ENCODE assay signal across 1 fruit fly cellular context in genomic region chrX:9664426-9664825, dm6.
A peak's percentile ranks its signal among the peaks of the same experiment; 100 is the strongest.
TF ChIP-seq lines count a peak whose summit lies in the region.

No protein-coding gene starts in this region.

TF ChIP-seq in whole organism, embryonic, 481 proteins besides CTCF, POLR2A, EP300 and RAD21 (continued from another document and continues in another):
- TF ChIP-seq exex (tag; optimal IDR thresholded peaks at IDR 0.05; lab: Kevin White, UChicago) = no peak
- peak; percentile 55 for TF ChIP-seq stc (GFP tag; IDR thresholded peaks at IDR 0.05; lab: Robert Waterston, UW)
- peak; percentile 22 for TF ChIP-seq CG12155 (GFP tag; optimal IDR thresholded peaks at IDR 0.05; lab: Kevin White, UChicago)
- TF ChIP-seq Atf3 (GFP tag; optimal IDR thresholded peaks at IDR 0.05; lab: Kevin White, UChicago) = no peak
- no peak for TF ChIP-seq prd (optimal IDR thresholded peaks at IDR 0.05; lab: Kevin White, UChicago)
- TF ChIP-seq prd (GFP tag; IDR thresholded peaks at IDR 0.05; lab: Robert Waterston, UW) = 0 out of 3 replicates have a peak, but pooled peaks have one; percentile 37
- no peak for TF ChIP-seq Ravus (GFP tag; IDR thresholded peaks at IDR 0.05; lab: Robert Waterston, UW)
- TF ChIP-seq CG2199 (GFP tag; IDR thresholded peaks at IDR 0.05; lab: Robert Waterston, UW) = no peak
- no peak for TF ChIP-seq disco-r (GFP tag; optimal IDR thresholded peaks at IDR 0.05; lab: Kevin White, UChicago)
- TF ChIP-seq bsh (GFP tag; optimal IDR thresholded peaks at IDR 0.05; lab: Kevin White, UChicago) = peak in 1 of 2 experiments; percentile 78
- no peak for TF ChIP-seq CG11398 (GFP tag; optimal IDR thresholded peaks at IDR 0.05; lab: Kevin White, UChicago)
- no peak for TF ChIP-seq Ets97D (GFP tag; optimal IDR thresholded peaks at IDR 0.05; lab: Kevin White, UChicago)
- TF ChIP-seq lilli (GFP tag; optimal IDR thresholded peaks at IDR 0.05; lab: Kevin White, UChicago) = peak; percentile 42
- no peak for TF ChIP-seq klu (GFP tag; IDR thresholded peaks at IDR 0.05; lab: Robert Waterston, UW)
- TF ChIP-seq tap (tag; optimal IDR thresholded peaks at IDR 0.05; lab: Kevin White, UChicago) = peak; percentile 66
- peak; percentile 74 for TF ChIP-seq Xrp1 (GFP tag; IDR thresholded peaks at IDR 0.05; lab: Robert Waterston, UW)
- no peak for TF ChIP-seq wek (GFP tag; optimal IDR thresholded peaks at IDR 0.05; lab: Kevin White, UChicago)
- TF ChIP-seq CG7839 (tag; optimal IDR thresholded peaks at IDR 0.05; lab: Kevin White, UChicago) = no peak
- TF ChIP-seq CG7963 (GFP tag; IDR thresholded peaks at IDR 0.05; lab: Robert Waterston, UW; ENCODE audit: partially characterized antibody) = no peak
- TF ChIP-seq Doc2 (GFP tag; IDR thresholded peaks at IDR 0.05; lab: Robert Waterston, UW) = no peak
- no peak for TF ChIP-seq NK7.1 (GFP tag; optimal IDR thresholded peaks at IDR 0.05; lab: Kevin White, UChicago)
- no peak for TF ChIP-seq kah (GFP tag; optimal IDR thresholded peaks at IDR 0.05; lab: Kevin White, UChicago)
- TF ChIP-seq CG1024 (GFP tag; IDR thresholded peaks at IDR 0.05; lab: Robert Waterston, UW) = peak; percentile 59; the same call in 1 of the 2 replicates
- peak; percentile 15 for TF ChIP-seq MTF-1 (GFP tag; optimal IDR thresholded peaks at IDR 0.05; lab: Kevin White, UChicago; ENCODE audit: borderline replicate concordance)
- TF ChIP-seq CG9876 (GFP tag; optimal IDR thresholded peaks at IDR 0.05; lab: Kevin White, UChicago) = no peak
- TF ChIP-seq lmd (GFP tag; IDR thresholded peaks at IDR 0.05; lab: Robert Waterston, UW) = peak; percentile 22; the same call in 1 of the 2 replicates
- peak; percentile 0 for TF ChIP-seq tin (GFP tag; optimal IDR thresholded peaks at IDR 0.05; lab: Kevin White, UChicago)
- TF ChIP-seq Bgb (GFP tag; IDR thresholded peaks at IDR 0.05; lab: Robert Waterston, UW; ENCODE audit: partially characterized antibody) = no peak
- no peak; the same call in 1 of the 2 replicates for TF ChIP-seq E2f2 (GFP tag; IDR thresholded peaks at IDR 0.05; lab: Robert Waterston, UW)
- no peak for TF ChIP-seq tll (GFP tag; optimal IDR thresholded peaks at IDR 0.05; lab: Kevin White, UChicago)
- no peak for TF ChIP-seq ap (GFP tag; IDR thresholded peaks at IDR 0.05; lab: Robert Waterston, UW)
- no peak for TF ChIP-seq CG9727 (GFP tag; optimal IDR thresholded peaks at IDR 0.05; lab: Kevin White, UChicago)
- TF ChIP-seq CG18619 (GFP tag; optimal IDR thresholded peaks at IDR 0.05; lab: Kevin White, UChicago) = peak; percentile 25
- TF ChIP-seq knrl (GFP tag; IDR thresholded peaks at IDR 0.05; lab: Robert Waterston, UW; ENCODE audit: partially characterized antibody) = no peak
- no peak for TF ChIP-seq Pdp1 (GFP tag; optimal IDR thresholded peaks at IDR 0.05; lab: Kevin White, UChicago)
- TF ChIP-seq CG17359 (tag; optimal IDR thresholded peaks at IDR 0.05; lab: Kevin White, UChicago) = peak; percentile 75
- TF ChIP-seq Usf (GFP tag; optimal IDR thresholded peaks at IDR 0.05; lab: Kevin White, UChicago) = no peak
- no peak for TF ChIP-seq CG6654 (GFP tag; optimal IDR thresholded peaks at IDR 0.05; lab: Kevin White, UChicago)
- TF ChIP-seq repo (GFP tag; optimal IDR thresholded peaks at IDR 0.05; lab: Kevin White, UChicago) = peak; percentile 22
- TF ChIP-seq maf-S (GFP tag; optimal IDR thresholded peaks at IDR 0.05; lab: Kevin White, UChicago) = no peak
- peak; percentile 51 for TF ChIP-seq salm (tag; optimal IDR thresholded peaks at IDR 0.05; lab: Kevin White, UChicago)
- no peak for TF ChIP-seq CG14860 (GFP tag; IDR thresholded peaks at IDR 0.05; lab: Robert Waterston, UW; ENCODE audit: partially characterized antibody)
- peak; percentile 59; the same call in 2 of the 3 replicates for TF ChIP-seq zfh1 (GFP tag; IDR thresholded peaks at IDR 0.05; lab: Robert Waterston, UW)
- no peak for TF ChIP-seq CG11560 (tag; IDR thresholded peaks at IDR 0.05; lab: Robert Waterston, UW)
- peak; percentile 52 for TF ChIP-seq Meics (GFP tag; optimal IDR thresholded peaks at IDR 0.05; lab: Kevin White, UChicago)
- TF ChIP-seq CG2678 (tag; optimal IDR thresholded peaks at IDR 0.05; lab: Kevin White, UChicago) = no peak
- no peak for TF ChIP-seq B-H1 (GFP tag; IDR thresholded peaks at IDR 0.05; lab: Robert Waterston, UW)
- TF ChIP-seq Sin3A (optimal IDR thresholded peaks at IDR 0.05; lab: Kevin White, UChicago) = no peak
- TF ChIP-seq D19B (GFP tag; optimal IDR thresholded peaks at IDR 0.05; lab: Kevin White, UChicago) = peak; percentile 35
- TF ChIP-seq CG2116 (GFP tag; optimal IDR thresholded peaks at IDR 0.05; lab: Kevin White, UChicago) = no peak
- no peak for TF ChIP-seq Hr3 (GFP tag; optimal IDR thresholded peaks at IDR 0.05; lab: Kevin White, UChicago)
- TF ChIP-seq crol (GFP tag; IDR thresholded peaks at IDR 0.05; lab: Robert Waterston, UW) = no peak
- TF ChIP-seq Adf1 (GFP tag; IDR thresholded peaks at IDR 0.05; lab: Robert Waterston, UW) = no peak
- no peak for TF ChIP-seq gfzf (GFP tag; optimal IDR thresholded peaks at IDR 0.05; lab: Kevin White, UChicago)
- no peak for TF ChIP-seq Oaz (GFP tag; IDR thresholded peaks at IDR 0.05; lab: Robert Waterston, UW)
- peak; percentile 61 for TF ChIP-seq ATbp (GFP tag; optimal IDR thresholded peaks at IDR 0.05; lab: Kevin White, UChicago)
- TF ChIP-seq CG30403 (GFP tag; optimal IDR thresholded peaks at IDR 0.05; lab: Kevin White, UChicago) = peak; percentile 16
- TF ChIP-seq HLHmδ (GFP tag; optimal IDR thresholded peaks at IDR 0.05; lab: Kevin White, UChicago) = no peak
- no peak for TF ChIP-seq corto (GFP tag; optimal IDR thresholded peaks at IDR 0.05; lab: Kevin White, UChicago)
- TF ChIP-seq grau (tag; optimal IDR thresholded peaks at IDR 0.05; lab: Kevin White, UChicago) = peak; percentile 63
- TF ChIP-seq CG11085 (GFP tag; IDR thresholded peaks at IDR 0.05; lab: Robert Waterston, UW) = 0 out of 2 replicates have a peak, but pooled peaks have one; percentile 24
- no peak for TF ChIP-seq tna (GFP tag; IDR thresholded peaks at IDR 0.05; lab: Robert Waterston, UW; ENCODE audit: partially characterized antibody)
- TF ChIP-seq Nf-YB (GFP tag; optimal IDR thresholded peaks at IDR 0.05; lab: Kevin White, UChicago) = peak; percentile 38
- peak; percentile 44 for TF ChIP-seq CG2875 (GFP tag; optimal IDR thresholded peaks at IDR 0.05; lab: Kevin White, UChicago)
- no peak for TF ChIP-seq CG4282 (GFP tag; optimal IDR thresholded peaks at IDR 0.05; lab: Kevin White, UChicago)
- TF ChIP-seq CG42726 (GFP tag; IDR thresholded peaks at IDR 0.05; lab: Robert Waterston, UW; ENCODE audit: partially characterized antibody) = no peak
- TF ChIP-seq slou (GFP tag; optimal IDR thresholded peaks at IDR 0.05; lab: Kevin White, UChicago) = no peak
- no peak for TF ChIP-seq Lpt (GFP tag; optimal IDR thresholded peaks at IDR 0.05; lab: Kevin White, UChicago)
- peak; percentile 5 for TF ChIP-seq mam (GFP tag; optimal IDR thresholded peaks at IDR 0.05; lab: Kevin White, UChicago)
- no peak for TF ChIP-seq gcm2 (GFP tag; optimal IDR thresholded peaks at IDR 0.05; lab: Kevin White, UChicago)
- no peak for TF ChIP-seq nerfin-2 (GFP tag; IDR thresholded peaks at IDR 0.05; lab: Robert Waterston, UW; ENCODE audit: partially characterized antibody)
- no peak for TF ChIP-seq pzg (GFP tag; optimal IDR thresholded peaks at IDR 0.05; lab: Kevin White, UChicago)
- TF ChIP-seq sob (GFP tag; IDR thresholded peaks at IDR 0.05; lab: Robert Waterston, UW) = peak; percentile 38; the same call in 1 of the 2 replicates
- TF ChIP-seq CG10267 (tag; optimal IDR thresholded peaks at IDR 0.05; lab: Kevin White, UChicago) = peak; percentile 28
- TF ChIP-seq CG34224 (GFP tag; IDR thresholded peaks at IDR 0.05; lab: Robert Waterston, UW; ENCODE audit: partially characterized antibody) = no peak
- TF ChIP-seq CG32532 (GFP tag; IDR thresholded peaks at IDR 0.05; lab: Robert Waterston, UW) = peak; percentile 41; the same call in 1 of the 2 replicates
- no peak for TF ChIP-seq CG9797 (GFP tag; optimal IDR thresholded peaks at IDR 0.05; lab: Kevin White, UChicago)
- peak; percentile 13 for TF ChIP-seq dmrt11E (tag; optimal IDR thresholded peaks at IDR 0.05; lab: Kevin White, UChicago)
- peak; percentile 30 for TF ChIP-seq CG18476 (GFP tag; optimal IDR thresholded peaks at IDR 0.05; lab: Kevin White, UChicago)
- TF ChIP-seq CG12391 (tag; optimal IDR thresholded peaks at IDR 0.05; lab: Kevin White, UChicago) = peak; percentile 64
- TF ChIP-seq trh (GFP tag; optimal IDR thresholded peaks at IDR 0.05; lab: Kevin White, UChicago) = no peak
- no peak for TF ChIP-seq br (optimal IDR thresholded peaks at IDR 0.05; lab: Kevin White, UChicago)
- TF ChIP-seq Hsf (GFP tag; optimal IDR thresholded peaks at IDR 0.05; lab: Kevin White, UChicago) = peak; percentile 14
- TF ChIP-seq Neu2 (GFP tag; optimal IDR thresholded peaks at IDR 0.05; lab: Kevin White, UChicago; ENCODE audit: borderline replicate concordance) = no peak
- peak; percentile 13 for TF ChIP-seq bcd (GFP tag; optimal IDR thresholded peaks at IDR 0.05; lab: Kevin White, UChicago)
- TF ChIP-seq crp (GFP tag; optimal IDR thresholded peaks at IDR 0.05; lab: Kevin White, UChicago) = no peak
- TF ChIP-seq CG2889 (GFP tag; IDR thresholded peaks at IDR 0.05; lab: Robert Waterston, UW) = 0 out of 3 replicates have a peak, but pooled peaks have one; percentile 25
- TF ChIP-seq CG16815 (GFP tag; optimal IDR thresholded peaks at IDR 0.05; lab: Kevin White, UChicago) = no peak
- 0 out of 2 replicates have a peak, but pooled peaks have one; percentile 17 for TF ChIP-seq ara (GFP tag; IDR thresholded peaks at IDR 0.05; lab: Robert Waterston, UW)
- TF ChIP-seq CG7786 (GFP tag; optimal IDR thresholded peaks at IDR 0.05; lab: Kevin White, UChicago) = peak; percentile 31
- TF ChIP-seq sima (GFP tag; optimal IDR thresholded peaks at IDR 0.05; lab: Kevin White, UChicago) = no peak
- TF ChIP-seq zen2 (GFP tag; IDR thresholded peaks at IDR 0.05; lab: Robert Waterston, UW; ENCODE audit: partially characterized antibody) = no peak
- no peak for TF ChIP-seq onecut (GFP tag; IDR thresholded peaks at IDR 0.05; lab: Robert Waterston, UW)
- TF ChIP-seq Ssrp (tag; optimal IDR thresholded peaks at IDR 0.05; lab: Kevin White, UChicago) = peak; percentile 49
- TF ChIP-seq vvl (GFP tag; IDR thresholded peaks at IDR 0.05; lab: Robert Waterston, UW) = peak; percentile 73
- TF ChIP-seq Vsx1 (GFP tag; optimal IDR thresholded peaks at IDR 0.05; lab: Kevin White, UChicago) = no peak
- peak; percentile 20 for TF ChIP-seq ems (GFP tag; optimal IDR thresholded peaks at IDR 0.05; lab: Kevin White, UChicago)
- no peak for TF ChIP-seq Sry-β (GFP tag; optimal IDR thresholded peaks at IDR 0.05; lab: Kevin White, UChicago)
- no peak for TF ChIP-seq HmgD (GFP tag; optimal IDR thresholded peaks at IDR 0.05; lab: Kevin White, UChicago)
- TF ChIP-seq CG7987 (GFP tag; optimal IDR thresholded peaks at IDR 0.05; lab: Kevin White, UChicago) = no peak
- no peak for TF ChIP-seq Scr (GFP tag; IDR thresholded peaks at IDR 0.05; lab: Robert Waterston, UW; ENCODE audit: partially characterized antibody)
- peak; percentile 40 for TF ChIP-seq CG9609 (GFP tag; optimal IDR thresholded peaks at IDR 0.05; lab: Kevin White, UChicago)
- peak; percentile 50 for TF ChIP-seq CoRest (tag; optimal IDR thresholded peaks at IDR 0.05; lab: Kevin White, UChicago)
- TF ChIP-seq Asciz (GFP tag; optimal IDR thresholded peaks at IDR 0.05; lab: Kevin White, UChicago) = peak; percentile 63
- TF ChIP-seq hth (optimal IDR thresholded peaks at IDR 0.05; lab: Kevin White, UChicago) = no peak
- 0 out of 2 replicates have a peak, but pooled peaks have one; percentile 32 for TF ChIP-seq CG14014 (GFP tag; IDR thresholded peaks at IDR 0.05; lab: Robert Waterston, UW)
- TF ChIP-seq CG15073 (GFP tag; optimal IDR thresholded peaks at IDR 0.05; lab: Kevin White, UChicago) = no peak
- TF ChIP-seq CG7928 (GFP tag; optimal IDR thresholded peaks at IDR 0.05; lab: Kevin White, UChicago) = no peak
- TF ChIP-seq Stat92E (GFP tag; optimal IDR thresholded peaks at IDR 0.05; lab: Kevin White, UChicago) = no peak
- no peak for TF ChIP-seq MESR4 (GFP tag; optimal IDR thresholded peaks at IDR 0.05; lab: Kevin White, UChicago)
- TF ChIP-seq gsb (GFP tag; IDR thresholded peaks at IDR 0.05; lab: Robert Waterston, UW) = no peak
- TF ChIP-seq sqz (GFP tag; optimal IDR thresholded peaks at IDR 0.05; lab: Kevin White, UChicago) = no peak
- no peak for TF ChIP-seq CG3726 (GFP tag; IDR thresholded peaks at IDR 0.05; lab: Robert Waterston, UW)
- peak; percentile 44 for TF ChIP-seq Dip3 (GFP tag; optimal IDR thresholded peaks at IDR 0.05; lab: Kevin White, UChicago)
- peak; percentile 11 for TF ChIP-seq HLH54F (GFP tag; optimal IDR thresholded peaks at IDR 0.05; lab: Kevin White, UChicago)
- no peak for TF ChIP-seq fru (optimal IDR thresholded peaks at IDR 0.05; lab: Kevin White, UChicago)
- TF ChIP-seq slp2 (GFP tag; optimal IDR thresholded peaks at IDR 0.05; lab: Kevin White, UChicago) = no peak
- peak; percentile 52; the same call in 1 of the 2 replicates for TF ChIP-seq CG31441 (GFP tag; IDR thresholded peaks at IDR 0.05; lab: Robert Waterston, UW)
- no peak for TF ChIP-seq bab2 (GFP tag; optimal IDR thresholded peaks at IDR 0.05; lab: Kevin White, UChicago)
- TF ChIP-seq CG8290 (GFP tag; optimal IDR thresholded peaks at IDR 0.05; lab: Kevin White, UChicago) = no peak
- TF ChIP-seq CG8290 (tag; optimal IDR thresholded peaks at IDR 0.05; lab: Kevin White, UChicago) = peak in 1 of 2 experiments; percentile 82
- no peak for TF ChIP-seq CG30020 (tag; optimal IDR thresholded peaks at IDR 0.05; lab: Kevin White, UChicago)
- TF ChIP-seq CG8765 (GFP tag; IDR thresholded peaks at IDR 0.05; lab: Robert Waterston, UW) = no peak
- TF ChIP-seq BEAF-32 (GFP tag; optimal IDR thresholded peaks at IDR 0.05; lab: Kevin White, UChicago) = no peak
- no peak for TF ChIP-seq CG17186 (GFP tag; optimal IDR thresholded peaks at IDR 0.05; lab: Kevin White, UChicago)
- TF ChIP-seq CG10209 (GFP tag; optimal IDR thresholded peaks at IDR 0.05; lab: Kevin White, UChicago) = peak; percentile 55
- TF ChIP-seq so (GFP tag; IDR thresholded peaks at IDR 0.05; lab: Robert Waterston, UW) = peak; percentile 25; the same call in 1 of the 3 replicates
- no peak for TF ChIP-seq sna (GFP tag; IDR thresholded peaks at IDR 0.05; lab: Robert Waterston, UW; ENCODE audit: partially characterized antibody)
- no peak for TF ChIP-seq MBD-R2 (GFP tag; IDR thresholded peaks at IDR 0.05; lab: Robert Waterston, UW)
- TF ChIP-seq CG12299 (tag; optimal IDR thresholded peaks at IDR 0.05; lab: Kevin White, UChicago) = peak; percentile 27
- TF ChIP-seq CG13296 (GFP tag; optimal IDR thresholded peaks at IDR 0.05; lab: Kevin White, UChicago) = peak; percentile 9
- 0 out of 2 replicates have a peak, but pooled peaks have one; percentile 29 for TF ChIP-seq seq (GFP tag; IDR thresholded peaks at IDR 0.05; lab: Robert Waterston, UW)
